Worm (Caenorhabditis elegans): ENCODE data around the gene unc-53.

- TF ChIP-seq nhr-77 (tag; optimal IDR thresholded peaks at IDR 0.05) (no peak), lin-11 (tag; optimal IDR thresholded peaks at IDR 0.05) (peak; percentile 88), ztf-1 (GFP tag; conservative IDR thresholded peaks at IDR 0.05) (no peak), crh-2 (tag; optimal IDR thresholded peaks at IDR 0.05) (peak; percentile 89), R02D3.7 (tag; optimal IDR thresholded peaks at IDR 0.05) (no peak), skn-1 (tag; optimal IDR thresholded peaks at IDR 0.05) (no peak), mab-5 (tag; optimal IDR thresholded peaks at IDR 0.05) (peak; percentile 30), nhr-12 (tag; optimal IDR thresholded peaks at IDR 0.05) (no peak), unc-62 (GFP tag; optimal IDR thresholded peaks at IDR 0.05) (no peak)
These were observed 8.1 kb upstream of the unc-53 start, which contains the start of the genes rpl-36.A and nuo-1 for ce11 chrII:11097154-11097887.
